Worm (Caenorhabditis elegans) whole organism, L2 larva: ENCODE data around the gene snt-2.

Experiments used
- C34F6.9 ChIP-seq: fragments of 150-350 bp; optimal IDR thresholded peaks from 2 replicates; lab custom pipeline; 2014; ENCODE audit warnings: missing biosample characterization, missing genetic modification characterization
- Y55F3AM.14 ChIP-seq: fragments of 200-800 bp; sonication (Bioruptor generic); optimal IDR thresholded peaks from 2 replicates; lab custom pipeline; 2018; ENCODE audit warnings: mild to moderate bottlenecking, missing genetic modification characterization, missing compliant biosample characterization
- aly-2 ChIP-seq: fragments of 150-350 bp; optimal IDR thresholded peaks from 2 replicates; lab custom pipeline; 2014; ENCODE audit warnings: missing biosample characterization, missing genetic modification characterization
- ama-1 ChIP-seq: fragments of 150-350 bp; optimal IDR thresholded peaks from 2 replicates; lab custom pipeline; 2018; ENCODE audit warnings: inconsistent platforms
- ceh-16 ChIP-seq: fragments of 150-350 bp; optimal IDR thresholded peaks from 2 replicates; lab custom pipeline; 2014; ENCODE audit warnings: missing biosample characterization, missing genetic modification characterization
- ceh-82 ChIP-seq: fragments of 150-350 bp; optimal IDR thresholded peaks from 2 replicates; lab custom pipeline; 2014; ENCODE audit warnings: missing biosample characterization, missing genetic modification characterization
- dmd-4 ChIP-seq: sonication (generic microtip); optimal IDR thresholded peaks from 2 replicates; lab custom pipeline; 2017; ENCODE audit warnings: missing biosample characterization, missing genetic modification characterization
- egl-27 ChIP-seq: sonication (generic microtip); optimal IDR thresholded peaks from 3 replicates; lab custom pipeline; 2017; ENCODE audit warnings: missing biosample characterization, missing genetic modification reagents, missing genetic modification characterization
- elt-1 ChIP-seq: fragments of 150-350 bp; optimal IDR thresholded peaks from 2 replicates; lab custom pipeline; 2014; ENCODE audit warnings: missing biosample characterization, missing genetic modification characterization
- elt-3 ChIP-seq: sonication (generic microtip); optimal IDR thresholded peaks from 2 replicates; lab custom pipeline; 2017; ENCODE audit warnings: missing biosample characterization, missing genetic modification characterization
- fos-1 ChIP-seq: fragments of 150-350 bp; optimal IDR thresholded peaks from 2 replicates; lab custom pipeline; 2014; ENCODE audit warnings: missing biosample characterization, missing genetic modification characterization
- gmeb-1 ChIP-seq: fragments of 150-350 bp; optimal IDR thresholded peaks from 2 replicates; lab custom pipeline; 2014; ENCODE audit warnings: missing biosample characterization, missing genetic modification characterization
- lin-13 ChIP-seq: fragments of 150-350 bp; optimal IDR thresholded peaks from 2 replicates; lab custom pipeline; 2014; ENCODE audit warnings: missing biosample characterization, missing genetic modification reagents, missing genetic modification characterization
- lin-39 ChIP-seq: fragments of 150-350 bp; optimal IDR thresholded peaks from 2 replicates; lab custom pipeline; 2014; ENCODE audit warnings: missing biosample characterization, missing genetic modification reagents, missing genetic modification characterization
- lsy-2 ChIP-seq, 2 experiments: fragments of 150-350 bp in 1 of 2; sonication (generic microtip) in 1 of 2; optimal IDR thresholded peaks; 2 replicates each; lab custom pipeline; 2014 to 2017; ENCODE audit warnings: missing biosample characterization in 2 of 2, missing genetic modification characterization in 2 of 2
- mab-5 ChIP-seq: fragments of 150-350 bp; optimal IDR thresholded peaks from 2 replicates; lab custom pipeline; 2014; ENCODE audit warnings: missing biosample characterization, missing genetic modification characterization
- mbf-1 ChIP-seq: sonication (generic microtip); optimal IDR thresholded peaks from 2 replicates; lab custom pipeline; 2017; ENCODE audit warnings: missing biosample characterization, missing genetic modification characterization
- mdl-1 ChIP-seq, 2 experiments: fragments of 150-350 bp in 1 of 2; sonication (generic microtip) in 1 of 2; optimal IDR thresholded peaks; 2 replicates each; lab custom pipeline; 2017; ENCODE audit warnings: missing biosample characterization in 2 of 2, missing genetic modification characterization in 2 of 2
- nhr-10 ChIP-seq: sonication (generic microtip); optimal IDR thresholded peaks from 2 replicates; lab custom pipeline; 2017; ENCODE audit warnings: missing biosample characterization, missing genetic modification characterization
- nhr-11 ChIP-seq: fragments of 150-350 bp; optimal IDR thresholded peaks from 2 replicates; lab custom pipeline; 2014; ENCODE audit warnings: missing biosample characterization, missing genetic modification characterization
- nhr-129 ChIP-seq: fragments of 150-350 bp; optimal IDR thresholded peaks from 2 replicates; lab custom pipeline; 2014; ENCODE audit warnings: missing biosample characterization, missing genetic modification characterization
- nhr-21 ChIP-seq: fragments of 150-350 bp; optimal IDR thresholded peaks from 2 replicates; lab custom pipeline; 2014; ENCODE audit warnings: missing biosample characterization, missing genetic modification characterization
- nhr-23 ChIP-seq: fragments of 150-350 bp; optimal IDR thresholded peaks from 2 replicates; lab custom pipeline; 2014; ENCODE audit warnings: missing biosample characterization, missing genetic modification reagents, missing genetic modification characterization
- nhr-6 ChIP-seq: fragments of 150-350 bp; optimal IDR thresholded peaks from 2 replicates; lab custom pipeline; 2014; ENCODE audit warnings: missing biosample characterization, missing genetic modification characterization
- nhr-77 ChIP-seq: fragments of 150-350 bp; optimal IDR thresholded peaks from 2 replicates; lab custom pipeline; 2014; ENCODE audit warnings: missing biosample characterization, missing genetic modification characterization
- peb-1 ChIP-seq: fragments of 150-350 bp; optimal IDR thresholded peaks from 2 replicates; lab custom pipeline; 2014; ENCODE audit warnings: missing biosample characterization, missing genetic modification characterization
- sem-4 ChIP-seq: fragments of 150-350 bp; optimal IDR thresholded peaks from 2 replicates; lab custom pipeline; 2014; ENCODE audit warnings: missing biosample characterization, missing genetic modification reagents, missing genetic modification characterization
- skn-1 ChIP-seq: sonication (generic microtip); optimal IDR thresholded peaks from 2 replicates; lab custom pipeline; 2017; ENCODE audit warnings: missing biosample characterization, missing genetic modification characterization
- sma-3 ChIP-seq: sonication (generic microtip); optimal IDR thresholded peaks from 2 replicates; lab custom pipeline; 2016; ENCODE audit warnings: missing genetic modification reagents, missing genetic modification characterization, missing compliant biosample characterization
- sma-9 ChIP-seq, 2 experiments: fragments of 150-350 bp in 1 of 2; sonication (generic microtip) in 1 of 2; optimal IDR thresholded peaks; 2 replicates each; lab custom pipeline; 2014 to 2016; ENCODE audit warnings: missing genetic modification characterization in 2 of 2, mild to moderate bottlenecking in 1 of 2, missing biosample characterization in 1 of 2, missing compliant biosample characterization in 1 of 2, missing genetic modification reagents in 1 of 2, moderate library complexity in 1 of 2
- snpc-4 ChIP-seq: fragments of 150-350 bp; optimal IDR thresholded peaks from 2 replicates; lab custom pipeline; 2014; ENCODE audit warnings: missing biosample characterization, missing genetic modification characterization
- unc-39 ChIP-seq: fragments of 150-350 bp; optimal IDR thresholded peaks from 2 replicates; lab custom pipeline; 2014; ENCODE audit warnings: missing biosample characterization, missing genetic modification characterization
- unc-55 ChIP-seq: fragments of 150-350 bp; sonication (generic microtip); optimal IDR thresholded peaks from 3 replicates; lab custom pipeline; 2014; ENCODE audit warnings: missing biosample characterization, missing genetic modification reagents, missing genetic modification characterization
- unc-62 ChIP-seq: fragments of 150-350 bp; optimal IDR thresholded peaks from 2 replicates; lab custom pipeline; 2014; ENCODE audit warnings: missing biosample characterization, missing genetic modification reagents, missing genetic modification characterization
- zag-1 ChIP-seq: fragments of 150-350 bp; optimal IDR thresholded peaks from 2 replicates; lab custom pipeline; 2014; ENCODE audit warnings: missing biosample characterization, missing genetic modification characterization
- ztf-1 ChIP-seq: fragments of 200-800 bp; sonication (Bioruptor generic); conservative IDR thresholded peaks from 2 replicates; pipeline ENCODE4 v1.3.6; 2022; ENCODE audit warnings: missing genetic modification characterization, missing compliant biosample characterization
- ztf-11 ChIP-seq: sonication (generic microtip); optimal IDR thresholded peaks from 2 replicates; lab custom pipeline; 2017; ENCODE audit warnings: missing biosample characterization, missing genetic modification characterization
- ztf-4 ChIP-seq: fragments of 150-350 bp; optimal IDR thresholded peaks from 2 replicates; lab custom pipeline; 2014; ENCODE audit warnings: missing biosample characterization, missing genetic modification characterization

The snt-2 gene

DNA sequence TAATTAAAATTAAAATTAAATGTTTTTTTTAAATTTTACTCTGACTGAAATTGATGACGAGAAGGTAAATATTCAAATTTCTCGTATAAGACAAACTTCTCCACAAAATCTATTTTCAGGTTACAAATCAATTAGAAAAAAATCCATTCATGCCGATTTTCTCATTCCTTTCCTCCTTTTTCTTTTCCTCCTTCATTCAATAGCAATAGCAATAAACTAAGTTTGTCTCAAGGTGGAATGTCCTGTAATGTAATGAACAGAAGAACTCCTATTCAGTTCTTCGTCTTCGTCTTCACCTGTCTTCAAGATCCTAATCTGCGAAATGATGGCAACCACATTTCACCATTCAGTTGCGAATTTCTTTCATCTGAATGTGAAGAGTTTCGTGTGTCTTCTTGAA is 22.3 kb upstream of the snt-2 start, which contains the start of gene dac-1:
dac-1 (plus strand) TSS at position 301 of the 400 bp plus-strand sequence.
- TF ChIP-seq nhr-11 (no peak), nhr-77 (no peak), zag-1 (tag; lab: Kevin White, UChicago) (no peak), lsy-2 (tag; optimal IDR thresholded peaks at IDR 0.05; lab: Kevin White, UChicago) (no peak), unc-62 (GFP tag; lab: Kevin White, UChicago) (no peak), ama-1 (lab: Kevin White, UChicago) (no peak), sma-9 (GFP tag; optimal IDR thresholded peaks at IDR 0.05; lab: Kevin White, UChicago) (no peak), sma-9 (tag; optimal IDR thresholded peaks at IDR 0.05; lab: Kevin White, UChicago) (no peak), skn-1 (tag; lab: Kevin White, UChicago) (no peak), snpc-4 (tag; lab: Kevin White, UChicago) (no peak), ztf-11 (tag; lab: Kevin White, UChicago) (no peak), nhr-6 (no peak), ceh-16 (tag; lab: Kevin White, UChicago) (no peak), mdl-1 (tag; optimal IDR thresholded peaks at IDR 0.05; lab: Kevin White, UChicago) (no peak)

DNA sequence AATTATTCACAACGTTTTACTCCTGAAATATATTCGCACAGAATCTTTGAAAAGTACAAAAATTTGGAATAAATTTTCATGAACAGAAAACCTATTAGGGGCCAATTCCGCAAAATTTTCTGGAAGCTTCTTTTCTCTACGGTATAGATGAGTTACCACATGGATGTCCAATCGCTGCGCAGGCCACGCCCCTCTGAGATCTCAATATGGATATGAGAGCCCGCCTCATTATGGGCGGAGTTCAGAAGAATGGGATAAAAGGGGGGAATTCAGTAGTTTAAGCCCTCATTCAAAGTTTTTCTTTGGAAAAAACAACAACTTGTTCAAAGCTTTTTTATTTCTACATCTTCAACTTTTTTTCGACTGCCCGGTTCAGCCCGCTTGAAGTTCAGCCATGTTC is 18.0 kb upstream of the snt-2 start, which contains the start of gene daf-7:
daf-7 (plus strand) TSS at position 301 of the 400 bp plus-strand sequence.
- TF ChIP-seq skn-1 (tag; lab: Kevin White, UChicago) (no peak), lin-13 (GFP tag; lab: Kevin White, UChicago) (no peak), mab-5 (no peak), elt-3 (tag; lab: Kevin White, UChicago) (no peak), snpc-4 (tag; lab: Kevin White, UChicago) (no peak), ztf-4 (no peak), unc-39 (tag; lab: Kevin White, UChicago) (no peak), nhr-23 (tag; lab: Kevin White, UChicago) (no peak), unc-62 (GFP tag; lab: Kevin White, UChicago) (no peak), ceh-82 (tag; lab: Kevin White, UChicago) (no peak), peb-1 (tag; lab: Kevin White, UChicago) (no peak), C34F6.9 (tag; lab: Kevin White, UChicago) (no peak), mdl-1 (tag; optimal IDR thresholded peaks at IDR 0.05; lab: Kevin White, UChicago) (no peak), ceh-16 (tag; lab: Kevin White, UChicago) (no peak), sma-3 (GFP tag; lab: Kevin White, UChicago) (no peak), ztf-11 (tag; lab: Kevin White, UChicago) (no peak), mbf-1 (no peak)

DNA sequence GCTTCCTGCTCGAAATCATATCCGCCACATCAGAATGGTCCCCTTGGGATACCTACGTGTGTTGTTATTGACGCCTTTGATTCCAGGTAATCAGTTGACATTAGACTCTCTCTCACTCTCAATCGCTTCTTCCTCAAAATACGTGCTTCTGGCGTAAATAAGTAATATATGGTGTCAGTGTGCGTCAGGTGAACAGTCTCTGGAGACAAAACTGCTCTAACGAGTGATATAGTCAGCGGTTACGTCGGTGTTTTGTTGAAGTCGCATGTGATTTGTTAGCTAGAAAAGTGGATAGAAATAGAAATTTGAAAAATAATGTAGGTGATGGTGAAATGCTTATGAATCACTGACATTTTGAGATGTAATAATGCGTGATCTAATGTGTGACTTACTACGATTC is 8.5 kb upstream of the snt-2 start:
- TF ChIP-seq zag-1 (tag; lab: Kevin White, UChicago) (no peak), mab-5 (no peak), aly-2 (no peak), elt-3 (tag; lab: Kevin White, UChicago) (no peak), gmeb-1 (no peak), ama-1 (lab: Kevin White, UChicago) (no peak), nhr-6 (no peak), nhr-129 (tag; lab: Kevin White, UChicago) (no peak), ztf-11 (tag; lab: Kevin White, UChicago) (no peak), ceh-82 (tag; lab: Kevin White, UChicago) (no peak), C34F6.9 (tag; lab: Kevin White, UChicago) (no peak)

DNA sequence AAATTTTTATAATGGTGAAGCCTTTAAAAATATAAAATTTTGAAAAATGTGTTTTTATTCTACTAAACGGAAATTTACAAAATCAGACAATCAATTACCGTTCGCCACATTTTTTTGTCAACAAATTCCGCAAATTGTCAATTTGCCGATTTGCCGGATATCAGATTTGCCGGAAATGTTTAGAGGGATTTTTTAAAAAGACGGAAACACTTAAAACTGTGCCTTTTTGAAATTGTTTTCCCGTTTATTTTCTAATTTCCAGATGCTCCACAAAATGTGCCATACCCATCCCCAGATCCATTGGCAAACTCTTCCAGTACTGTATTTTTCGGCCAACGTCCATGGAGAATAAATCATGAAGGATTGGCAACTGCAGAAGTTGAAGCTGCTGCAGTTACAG is 4.0 kb upstream of the snt-2 start:
- TF ChIP-seq skn-1 (tag; lab: Kevin White, UChicago), result no peak
- no peak for TF ChIP-seq nhr-6
- TF ChIP-seq ztf-11 (tag; lab: Kevin White, UChicago), result no peak
- TF ChIP-seq, all 48 proteins: peak for 0

DNA sequence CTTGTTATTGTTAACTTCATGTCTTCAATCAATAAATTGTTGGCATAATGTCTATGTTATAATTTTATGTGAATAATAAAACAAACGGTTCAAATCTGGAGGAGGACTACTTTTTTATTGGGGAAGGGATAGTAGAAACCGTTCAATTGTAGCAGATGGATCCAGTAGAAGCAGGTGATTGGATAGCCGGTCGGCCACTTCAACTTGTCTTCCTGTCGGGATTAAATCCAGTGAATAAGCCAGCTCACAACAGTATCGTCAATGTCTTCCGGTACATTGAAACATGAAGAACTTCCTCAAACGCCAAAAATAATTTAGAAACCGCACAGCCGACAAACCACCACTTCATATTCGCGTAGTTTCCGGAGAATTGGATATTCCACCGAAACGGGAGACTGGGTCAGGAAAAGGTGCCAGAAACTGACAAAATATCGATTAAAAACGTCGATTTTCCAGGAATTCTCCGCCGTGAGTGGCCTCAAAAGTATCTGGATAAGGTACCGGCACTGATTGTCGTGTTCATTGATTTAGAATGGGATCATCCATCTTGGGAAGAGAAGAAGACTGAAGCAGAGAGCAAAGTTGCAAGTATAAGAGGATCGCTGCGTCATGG is 1.6 kb upstream of the snt-2 start, which contains the start of gene trpp-11:
trpp-11 (plus strand) TSS at position 153 of the 613 bp plus-strand sequence.
- no peak for TF ChIP-seq unc-39 (tag; lab: Kevin White, UChicago)
- TF ChIP-seq egl-27 (tag; lab: Kevin White, UChicago), result no peak
- no peak for TF ChIP-seq unc-55

DNA sequence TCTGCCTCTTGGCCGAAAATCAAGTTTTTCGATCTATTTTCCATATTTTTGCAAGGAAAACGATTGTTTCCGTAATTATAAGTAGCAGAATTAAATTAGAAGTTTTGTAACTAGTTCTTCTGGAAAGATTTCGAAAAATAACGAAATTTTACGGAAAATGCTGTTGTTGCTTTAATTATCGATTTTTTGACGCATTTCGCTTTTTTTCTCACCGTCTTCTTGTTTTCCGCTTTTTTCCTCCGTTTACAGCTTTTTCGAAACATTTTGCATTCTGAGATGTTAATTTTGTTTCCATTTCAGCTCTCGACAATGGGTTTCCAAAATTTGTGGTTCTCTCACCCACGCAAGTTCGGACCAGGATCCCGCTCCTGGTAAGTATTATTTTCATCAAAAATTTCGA is 467 bp upstream of the snt-2 start, which contains the start of gene rps-29:
rps-29 (plus strand) TSS at position 301 of the 400 bp plus-strand sequence.
- TF ChIP-seq elt-1 (tag; lab: Kevin White, UChicago) (no peak), aly-2 (no peak), ztf-1 (GFP tag; lab: Robert Waterston, UW) (no peak), Y55F3AM.14 (no peak), dmd-4 (no peak), lin-39 (no peak), nhr-10 (tag; lab: Kevin White, UChicago) (no peak), nhr-21 (tag; lab: Kevin White, UChicago) (no peak), fos-1 (tag; lab: Kevin White, UChicago) (no peak), sem-4 (tag; lab: Kevin White, UChicago) (no peak)
- TF ChIP-seq, all 48 proteins: peak for 0
